Worm (Caenorhabditis elegans) whole organism, young adult: ENCODE measurements around the gene grl-23.

Experiments
- B0019.2 ChIP-seq: fragments of 200-800 bp; sonication (Bioruptor generic); conservative IDR thresholded peaks from 2 replicates; pipeline ENCODE4 v1.3.6; 2022; ENCODE audit warnings: missing genetic modification reagents, missing genetic modification characterization, missing compliant biosample characterization
- B0336.3 ChIP-seq: fragments of 200-800 bp; sonication (Bioruptor generic); IDR thresholded peaks from 2 replicates; pipeline ENCODE4 v1.3.6; 2022; ENCODE audit warnings: missing genetic modification characterization, missing compliant biosample characterization
- F10E7.11 ChIP-seq: sonication (generic microtip); optimal IDR thresholded peaks from 2 replicates; lab custom pipeline; 2017; ENCODE audit warnings: mild to moderate bottlenecking, missing genetic modification characterization, moderate library complexity, missing compliant biosample characterization
- F22D6.2 ChIP-seq: sonication (generic microtip); optimal IDR thresholded peaks from 2 replicates; lab custom pipeline; 2016; ENCODE audit warnings: mild to moderate bottlenecking, missing genetic modification characterization, missing compliant biosample characterization
- F37B4.10 ChIP-seq: fragments of 200-800 bp; sonication (Bioruptor generic); IDR thresholded peaks from 2 replicates; pipeline ENCODE4 v1.3.6; 2022; ENCODE audit warnings: missing genetic modification characterization, missing compliant biosample characterization
- F52B5.7 ChIP-seq: sonication (generic microtip); optimal IDR thresholded peaks from 2 replicates; lab custom pipeline; 2016; ENCODE audit warnings: mild to moderate bottlenecking, missing genetic modification characterization, missing compliant biosample characterization
- F57C9.4 ChIP-seq: sonication (generic microtip); optimal IDR thresholded peaks from 2 replicates; lab custom pipeline; 2017; ENCODE audit warnings: mild to moderate bottlenecking, missing genetic modification characterization, missing compliant biosample characterization
- K11D2.4 ChIP-seq: fragments of 200-800 bp; sonication (Bioruptor generic); IDR thresholded peaks from 2 replicates; pipeline ENCODE4 v1.3.6; 2022; ENCODE audit warnings: missing genetic modification reagents, missing genetic modification characterization, missing compliant biosample characterization
- T26A5.8 ChIP-seq: sonication (generic microtip); optimal IDR thresholded peaks from 2 replicates; lab custom pipeline; 2016; ENCODE audit warnings: missing genetic modification characterization, missing compliant biosample characterization
- Y53G8AR.9 ChIP-seq: fragments of 200-800 bp; sonication (Bioruptor generic); conservative IDR thresholded peaks from 2 replicates; pipeline ENCODE4 v1.3.6; 2022; ENCODE audit warnings: missing genetic modification reagents, missing genetic modification characterization, missing compliant biosample characterization
- attf-5 ChIP-seq: fragments of 200-800 bp; sonication (Bioruptor generic); optimal IDR thresholded peaks from 2 replicates; lab custom pipeline; 2018; ENCODE audit warnings: mild to moderate bottlenecking, missing genetic modification characterization, missing compliant biosample characterization
- attf-6 ChIP-seq: fragments of 200-800 bp; sonication (Bioruptor generic); IDR thresholded peaks from 2 replicates; pipeline ENCODE4 v1.3.6; 2022; ENCODE audit warnings: missing genetic modification reagents, missing genetic modification characterization, missing compliant biosample characterization
- bed-1 ChIP-seq: fragments of 200-800 bp; sonication (Bioruptor generic); IDR thresholded peaks from 2 replicates; pipeline ENCODE4 v1.3.6; 2022; ENCODE audit warnings: missing genetic modification reagents, missing genetic modification characterization, missing compliant biosample characterization
- ccch-3 ChIP-seq: fragments of 200-800 bp; sonication (Bioruptor generic); optimal IDR thresholded peaks from 2 replicates; lab custom pipeline; 2018; ENCODE audit warnings: mild to moderate bottlenecking, missing genetic modification characterization, missing compliant biosample characterization
- cebp-1 ChIP-seq, 2 experiments: fragments of 200-800 bp in 1 of 2; sonication (Bioruptor generic) in 1 of 2; sonication (generic microtip) in 1 of 2; IDR thresholded peaks in 1 of 2; optimal IDR thresholded peaks in 1 of 2; 2 replicates each; pipeline versions ENCODE4 v1.3.6 to Lab custom; 2017 to 2022; ENCODE audit warnings: missing compliant biosample characterization in 2 of 2, missing genetic modification characterization in 2 of 2, mild to moderate bottlenecking in 1 of 2, missing genetic modification reagents in 1 of 2, moderate library complexity in 1 of 2
- ceh-100 ChIP-seq: fragments of 200-800 bp; sonication (Bioruptor generic); IDR thresholded peaks from 2 replicates; pipeline ENCODE4 v1.3.6; 2022; ENCODE audit warnings: missing genetic modification reagents, missing genetic modification characterization, missing compliant biosample characterization
- ceh-27 ChIP-seq: fragments of 200-800 bp; sonication (Bioruptor generic); optimal IDR thresholded peaks from 2 replicates; lab custom pipeline; 2018; ENCODE audit warnings: mild to moderate bottlenecking, missing genetic modification characterization, moderate library complexity, missing compliant biosample characterization
- ceh-79 ChIP-seq: sonication (generic microtip); optimal IDR thresholded peaks from 2 replicates; lab custom pipeline; 2017; ENCODE audit warnings: mild to moderate bottlenecking, missing genetic modification characterization, missing compliant biosample characterization
- ceh-91 ChIP-seq: fragments of 200-800 bp; sonication (Bioruptor generic); IDR thresholded peaks from 2 replicates; pipeline ENCODE4 v1.3.6; 2022; ENCODE audit warnings: missing genetic modification reagents, missing genetic modification characterization, missing compliant biosample characterization
- dox-1 ChIP-seq: fragments of 200-800 bp; sonication (Bioruptor generic); IDR thresholded peaks from 2 replicates; pipeline ENCODE4 v1.3.6; 2022; ENCODE audit warnings: missing genetic modification reagents, missing genetic modification characterization, missing compliant biosample characterization
- dpff-1 ChIP-seq: sonication (generic microtip); optimal IDR thresholded peaks from 2 replicates; lab custom pipeline; 2017; ENCODE audit warnings: mild to moderate bottlenecking, missing genetic modification characterization, missing compliant biosample characterization
- dpl-1 ChIP-seq: fragments of 150-350 bp; optimal IDR thresholded peaks from 2 replicates; lab custom pipeline; 2014; ENCODE audit warnings: missing biosample characterization, missing genetic modification reagents, missing genetic modification characterization
- egl-18 ChIP-seq: fragments of 200-800 bp; sonication (Bioruptor generic); IDR thresholded peaks from 2 replicates; pipeline ENCODE4 v1.3.6; 2022; ENCODE audit warnings: missing genetic modification reagents, missing genetic modification characterization, missing compliant biosample characterization
- egl-44 ChIP-seq: fragments of 200-800 bp; sonication (Bioruptor generic); IDR thresholded peaks from 2 replicates; pipeline ENCODE4 v1.3.6; 2022; ENCODE audit warnings: missing genetic modification reagents, missing genetic modification characterization, missing compliant biosample characterization
- him-1 ChIP-seq: sonication (generic microtip); optimal IDR thresholded peaks from 2 replicates; lab custom pipeline; 2016; ENCODE audit warnings: missing genotype, missing genetic modification reagents, missing genetic modification characterization, missing compliant biosample characterization
- hlh-26 ChIP-seq: fragments of 200-800 bp; sonication (Bioruptor generic); conservative IDR thresholded peaks from 2 replicates; pipeline ENCODE4 v1.3.6; 2022; ENCODE audit warnings: missing genetic modification reagents, missing genetic modification characterization, missing compliant biosample characterization
- hsf-1 ChIP-seq: fragments of 200-800 bp; sonication (Bioruptor generic); IDR thresholded peaks from 2 replicates; pipeline ENCODE4 v1.3.6; 2022; ENCODE audit warnings: missing genetic modification reagents, missing genetic modification characterization, missing compliant biosample characterization
- let-526 ChIP-seq: fragments of 200-800 bp; sonication (Bioruptor generic); IDR thresholded peaks from 2 replicates; pipeline ENCODE4 v1.3.6; 2022; ENCODE audit warnings: missing genetic modification reagents, missing genetic modification characterization, missing compliant biosample characterization
- lin-26 ChIP-seq: fragments of 200-800 bp; sonication (Bioruptor generic); IDR thresholded peaks from 2 replicates; pipeline ENCODE4 v1.3.6; 2022; ENCODE audit warnings: missing genetic modification reagents, missing genetic modification characterization, missing compliant biosample characterization
- lin-40 ChIP-seq: sonication (generic microtip); optimal IDR thresholded peaks from 2 replicates; lab custom pipeline; 2016; ENCODE audit warnings: missing genetic modification characterization, mild to moderate bottlenecking, missing compliant biosample characterization, missing genotype, missing genetic modification reagents
- madf-6 ChIP-seq: fragments of 200-800 bp; sonication (Bioruptor generic); IDR thresholded peaks from 2 replicates; pipeline ENCODE4 v1.3.6; 2022; ENCODE audit warnings: missing genetic modification reagents, missing genetic modification characterization, missing compliant biosample characterization
- madf-8 ChIP-seq: fragments of 200-800 bp; sonication (Bioruptor generic); conservative IDR thresholded peaks from 2 replicates; pipeline ENCODE4 v1.3.6; 2022; ENCODE audit warnings: missing genetic modification reagents, missing genetic modification characterization, missing compliant biosample characterization
- mcd-1 ChIP-seq: fragments of 200-800 bp; sonication (Bioruptor generic); IDR thresholded peaks from 2 replicates; pipeline ENCODE4 v1.3.6; 2022; ENCODE audit warnings: missing genetic modification reagents, missing genetic modification characterization, missing compliant biosample characterization
- mel-28 ChIP-seq: sonication (generic microtip); optimal IDR thresholded peaks from 2 replicates; lab custom pipeline; 2016; ENCODE audit warnings: borderline replicate concordance, mild to moderate bottlenecking, missing genetic modification characterization, missing compliant biosample characterization
- mes-4 ChIP-seq: sonication (generic microtip); optimal IDR thresholded peaks from 2 replicates; lab custom pipeline; 2016; ENCODE audit warnings: missing genotype, missing genetic modification characterization, missing compliant biosample characterization
- nfya-2 ChIP-seq: fragments of 200-800 bp; sonication (Bioruptor generic); IDR thresholded peaks from 2 replicates; pipeline ENCODE4 v1.3.6; 2022; ENCODE audit warnings: missing genetic modification reagents, missing genetic modification characterization, missing compliant biosample characterization
- nhr-179 ChIP-seq: sonication (generic microtip); optimal IDR thresholded peaks from 2 replicates; lab custom pipeline; 2016; ENCODE audit warnings: mild to moderate bottlenecking, missing genetic modification characterization, missing compliant biosample characterization
- nhr-80 ChIP-seq: sonication (generic microtip); optimal IDR thresholded peaks from 2 replicates; lab custom pipeline; 2016; ENCODE audit warnings: missing genetic modification characterization, missing compliant biosample characterization
- nhr-90 ChIP-seq: sonication (generic microtip); optimal IDR thresholded peaks from 2 replicates; lab custom pipeline; 2016; ENCODE audit warnings: missing genotype, mild to moderate bottlenecking, missing genetic modification characterization, missing compliant biosample characterization
- snpc-1.1 ChIP-seq: sonication (generic microtip); optimal IDR thresholded peaks from 2 replicates; lab custom pipeline; 2017; ENCODE audit warnings: missing genetic modification characterization, mild to moderate bottlenecking, missing compliant biosample characterization, antibody characterized with exemption, moderate library complexity, missing genotype, missing genetic modification reagents; ENCODE audit not compliant: insufficient read depth
- unc-62 ChIP-seq: fragments of 150-350 bp; optimal IDR thresholded peaks from 2 replicates; lab custom pipeline; 2014; ENCODE audit warnings: missing biosample characterization, missing genetic modification reagents, missing genetic modification characterization
- zim-3 ChIP-seq: sonication (generic microtip); optimal IDR thresholded peaks from 2 replicates; lab custom pipeline; 2017; ENCODE audit warnings: mild to moderate bottlenecking, missing genetic modification characterization, moderate library complexity, missing compliant biosample characterization
- ztf-18 ChIP-seq: sonication (generic microtip); optimal IDR thresholded peaks from 2 replicates; lab custom pipeline; 2016; ENCODE audit warnings: missing genotype, mild to moderate bottlenecking, missing genetic modification characterization, missing compliant biosample characterization
- ztf-26 ChIP-seq: sonication (generic microtip); optimal IDR thresholded peaks from 2 replicates; lab custom pipeline; 2017; ENCODE audit warnings: missing genetic modification characterization, missing compliant biosample characterization

grl-23 gene

ce11 chrV:12607113-12607512 is 30.4 kb upstream of the grl-23 start, which contains the start of gene erg-28:
Gene erg-28 (plus strand): TSS chrV:12607413.
- no peak for TF ChIP-seq madf-6
- no peak for TF ChIP-seq zim-3 (tag; lab: Kevin White, UChicago)
- peak; percentile 29 for TF ChIP-seq him-1 (tag; lab: Kevin White, UChicago)
- no peak for TF ChIP-seq cebp-1 (GFP tag; IDR thresholded peaks at IDR 0.05; lab: Robert Waterston, UW)
- TF ChIP-seq cebp-1 (tag; optimal IDR thresholded peaks at IDR 0.05; lab: Kevin White, UChicago): no peak
- TF ChIP-seq dox-1 (GFP tag; lab: Robert Waterston, UW): no peak

ce11 chrV:12601835-12602234 is 25.1 kb upstream of the grl-23 start:
- TF ChIP-seq attf-6: no peak
- no peak for TF ChIP-seq ceh-27 (GFP tag; lab: Kevin White, UChicago)
- TF ChIP-seq B0336.3 (GFP tag; lab: Robert Waterston, UW): no peak
- TF ChIP-seq madf-6: no peak
- no peak for TF ChIP-seq mes-4
- TF ChIP-seq hlh-26 (GFP tag; lab: Robert Waterston, UW): no peak

ce11 chrV:12599510-12600242 is 23.0 kb upstream of the grl-23 start, which contains the start of gene C14C10.5:
Gene C14C10.5 (plus strand): TSS chrV:12600192.
- TF ChIP-seq hsf-1 (no peak), K11D2.4 (GFP tag; lab: Robert Waterston, UW) (no peak), lin-26 (GFP tag; lab: Robert Waterston, UW) (no peak), nhr-80 (tag; lab: Kevin White, UChicago) (peak; percentile 63), bed-1 (GFP tag; lab: Robert Waterston, UW) (no peak), mcd-1 (no peak), attf-5 (peak; percentile 73), him-1 (tag; lab: Kevin White, UChicago) (no peak), cebp-1 (GFP tag; IDR thresholded peaks at IDR 0.05; lab: Robert Waterston, UW) (no peak), cebp-1 (tag; optimal IDR thresholded peaks at IDR 0.05; lab: Kevin White, UChicago) (peak; percentile 42), egl-18 (no peak), ztf-26 (tag; lab: Kevin White, UChicago) (no peak), B0019.2 (GFP tag; lab: Robert Waterston, UW) (no peak), ceh-79 (no peak), ztf-18 (peak; percentile 88), nfya-2 (no peak), dpl-1 (GFP tag; lab: Kevin White, UChicago) (no peak), ceh-100 (GFP tag; lab: Robert Waterston, UW) (no peak), Y53G8AR.9 (no peak), F22D6.2 (tag; lab: Kevin White, UChicago) (no peak), ccch-3 (no peak), mel-28 (tag; lab: Kevin White, UChicago) (no peak), mes-4 (no peak), F52B5.7 (tag; lab: Kevin White, UChicago) (no peak), nhr-90 (tag; lab: Kevin White, UChicago) (no peak), F57C9.4 (tag; lab: Kevin White, UChicago) (no peak), nhr-179 (tag; lab: Kevin White, UChicago) (no peak), let-526 (GFP tag; lab: Robert Waterston, UW) (no peak), F37B4.10 (GFP tag; lab: Robert Waterston, UW) (no peak), egl-44 (GFP tag; lab: Robert Waterston, UW) (no peak), madf-8 (no peak), F10E7.11 (tag; lab: Kevin White, UChicago) (no peak), ceh-91 (GFP tag; lab: Robert Waterston, UW) (no peak), T26A5.8 (no peak), snpc-1.1 (tag; lab: Kevin White, UChicago) (no peak), unc-62 (GFP tag; lab: Kevin White, UChicago) (no peak), dpff-1 (tag; lab: Kevin White, UChicago) (no peak), zim-3 (tag; lab: Kevin White, UChicago) (no peak), lin-40 (tag; lab: Kevin White, UChicago) (peak; percentile 26)
